Worm (Caenorhabditis elegans) whole organism, L2 larva: Measurements from ENCODE around the gene C09E9.1.

ENCODE experiments used
- C34F6.9 ChIP-seq: fragments of 150-350 bp; optimal IDR thresholded peaks from 2 replicates; lab custom pipeline; 2014; ENCODE audit warnings: missing biosample characterization, missing genetic modification characterization
- F13H6.1 ChIP-seq: sonication (generic microtip); optimal IDR thresholded peaks from 2 replicates; lab custom pipeline; 2016; ENCODE audit warnings: missing genetic modification characterization, missing compliant biosample characterization
- R02D3.7 ChIP-seq: fragments of 150-350 bp; optimal IDR thresholded peaks from 2 replicates; lab custom pipeline; 2014; ENCODE audit warnings: missing biosample characterization, missing genetic modification characterization
- ZK546.5 ChIP-seq: sonication (generic microtip); optimal IDR thresholded peaks from 2 replicates; lab custom pipeline; 2017; ENCODE audit warnings: missing biosample characterization, missing genetic modification characterization
- ama-1 ChIP-seq: fragments of 150-350 bp; optimal IDR thresholded peaks from 2 replicates; lab custom pipeline; 2018; ENCODE audit warnings: inconsistent platforms
- blmp-1 ChIP-seq: sonication (generic microtip); optimal IDR thresholded peaks from 2 replicates; lab custom pipeline; 2017; ENCODE audit warnings: missing genetic modification characterization, mild to moderate bottlenecking, missing compliant biosample characterization, antibody characterized with exemption, moderate library complexity; ENCODE audit not compliant: insufficient read depth
- ceh-82 ChIP-seq: fragments of 150-350 bp; optimal IDR thresholded peaks from 2 replicates; lab custom pipeline; 2014; ENCODE audit warnings: missing biosample characterization, missing genetic modification characterization
- egl-27 ChIP-seq: sonication (generic microtip); optimal IDR thresholded peaks from 3 replicates; lab custom pipeline; 2017; ENCODE audit warnings: missing biosample characterization, missing genetic modification reagents, missing genetic modification characterization
- elt-1 ChIP-seq: fragments of 150-350 bp; optimal IDR thresholded peaks from 2 replicates; lab custom pipeline; 2014; ENCODE audit warnings: missing biosample characterization, missing genetic modification characterization
- elt-3 ChIP-seq: sonication (generic microtip); optimal IDR thresholded peaks from 2 replicates; lab custom pipeline; 2017; ENCODE audit warnings: missing biosample characterization, missing genetic modification characterization
- gmeb-1 ChIP-seq: fragments of 150-350 bp; optimal IDR thresholded peaks from 2 replicates; lab custom pipeline; 2014; ENCODE audit warnings: missing biosample characterization, missing genetic modification characterization
- lin-13 ChIP-seq: fragments of 150-350 bp; optimal IDR thresholded peaks from 2 replicates; lab custom pipeline; 2014; ENCODE audit warnings: missing biosample characterization, missing genetic modification reagents, missing genetic modification characterization
- lsy-2 ChIP-seq, 2 experiments: fragments of 150-350 bp in 1 of 2; sonication (generic microtip) in 1 of 2; optimal IDR thresholded peaks; 2 replicates each; lab custom pipeline; 2014 to 2017; ENCODE audit warnings: missing biosample characterization in 2 of 2, missing genetic modification characterization in 2 of 2
- mbf-1 ChIP-seq: sonication (generic microtip); optimal IDR thresholded peaks from 2 replicates; lab custom pipeline; 2017; ENCODE audit warnings: missing biosample characterization, missing genetic modification characterization
- nhr-12 ChIP-seq: fragments of 150-350 bp; optimal IDR thresholded peaks from 2 replicates; lab custom pipeline; 2014; ENCODE audit warnings: missing biosample characterization, missing genetic modification characterization
- nhr-129 ChIP-seq: fragments of 150-350 bp; optimal IDR thresholded peaks from 2 replicates; lab custom pipeline; 2014; ENCODE audit warnings: missing biosample characterization, missing genetic modification characterization
- nhr-21 ChIP-seq: fragments of 150-350 bp; optimal IDR thresholded peaks from 2 replicates; lab custom pipeline; 2014; ENCODE audit warnings: missing biosample characterization, missing genetic modification characterization
- nhr-23 ChIP-seq: fragments of 150-350 bp; optimal IDR thresholded peaks from 2 replicates; lab custom pipeline; 2014; ENCODE audit warnings: missing biosample characterization, missing genetic modification reagents, missing genetic modification characterization
- nhr-237 ChIP-seq: fragments of 150-350 bp; optimal IDR thresholded peaks from 2 replicates; lab custom pipeline; 2014; ENCODE audit warnings: missing biosample characterization, missing genetic modification characterization
- nhr-25 ChIP-seq: fragments of 150-350 bp; sonication (generic microtip); optimal IDR thresholded peaks from 3 replicates; lab custom pipeline; 2014; ENCODE audit warnings: missing biosample characterization, missing genetic modification characterization
- nhr-77 ChIP-seq: fragments of 150-350 bp; optimal IDR thresholded peaks from 2 replicates; lab custom pipeline; 2014; ENCODE audit warnings: missing biosample characterization, missing genetic modification characterization
- peb-1 ChIP-seq: fragments of 150-350 bp; optimal IDR thresholded peaks from 2 replicates; lab custom pipeline; 2014; ENCODE audit warnings: missing biosample characterization, missing genetic modification characterization
- sem-4 ChIP-seq: fragments of 150-350 bp; optimal IDR thresholded peaks from 2 replicates; lab custom pipeline; 2014; ENCODE audit warnings: missing biosample characterization, missing genetic modification reagents, missing genetic modification characterization
- skn-1 ChIP-seq: sonication (generic microtip); optimal IDR thresholded peaks from 2 replicates; lab custom pipeline; 2017; ENCODE audit warnings: missing biosample characterization, missing genetic modification characterization
- sma-3 ChIP-seq: sonication (generic microtip); optimal IDR thresholded peaks from 2 replicates; lab custom pipeline; 2016; ENCODE audit warnings: missing genetic modification reagents, missing genetic modification characterization, missing compliant biosample characterization
- sma-9 ChIP-seq, 2 experiments: fragments of 150-350 bp in 1 of 2; sonication (generic microtip) in 1 of 2; optimal IDR thresholded peaks; 2 replicates each; lab custom pipeline; 2014 to 2016; ENCODE audit warnings: missing genetic modification characterization in 2 of 2, mild to moderate bottlenecking in 1 of 2, missing biosample characterization in 1 of 2, missing compliant biosample characterization in 1 of 2, missing genetic modification reagents in 1 of 2, moderate library complexity in 1 of 2
- unc-39 ChIP-seq: fragments of 150-350 bp; optimal IDR thresholded peaks from 2 replicates; lab custom pipeline; 2014; ENCODE audit warnings: missing biosample characterization, missing genetic modification characterization
- unc-55 ChIP-seq: fragments of 150-350 bp; sonication (generic microtip); optimal IDR thresholded peaks from 3 replicates; lab custom pipeline; 2014; ENCODE audit warnings: missing biosample characterization, missing genetic modification reagents, missing genetic modification characterization
- ztf-4 ChIP-seq: fragments of 150-350 bp; optimal IDR thresholded peaks from 2 replicates; lab custom pipeline; 2014; ENCODE audit warnings: missing biosample characterization, missing genetic modification characterization

C09E9.1 gene

ce11 chrIV:1289327-1289726 lies 14.7 kb downstream of the C09E9.1 start, which contains the start of gene plst-1:
TSS of gene plst-1 (plus strand) at chrIV:1289627.
- no peak for TF ChIP-seq nhr-77 (tag; lab: Kevin White, UChicago)
- TF ChIP-seq mbf-1 (tag; lab: Kevin White, UChicago), result no peak
- no peak for TF ChIP-seq F13H6.1 (tag; lab: Kevin White, UChicago)
- TF ChIP-seq ztf-4, result no peak
- no peak for TF ChIP-seq blmp-1 (tag; lab: Kevin White, UChicago)
- TF ChIP-seq sma-9 (GFP tag; optimal IDR thresholded peaks at IDR 0.05; lab: Kevin White, UChicago), result no peak
- TF ChIP-seq sma-9 (tag; optimal IDR thresholded peaks at IDR 0.05; lab: Kevin White, UChicago), result no peak
- no peak for TF ChIP-seq lin-13
- no peak for TF ChIP-seq ama-1 (lab: Kevin White, UChicago)
- TF ChIP-seq R02D3.7 (tag; lab: Kevin White, UChicago), result no peak
- TF ChIP-seq elt-3 (tag; lab: Kevin White, UChicago), result no peak
- no peak for TF ChIP-seq nhr-12
- no peak for TF ChIP-seq sem-4 (tag; lab: Kevin White, UChicago)
- TF ChIP-seq nhr-21 (tag; lab: Kevin White, UChicago), result no peak

- no peak for TF ChIP-seq lin-13
- TF ChIP-seq ZK546.5, result no peak
- no peak for TF ChIP-seq nhr-77 (tag; lab: Kevin White, UChicago)
- TF ChIP-seq ceh-82 (tag; lab: Kevin White, UChicago), result no peak
- no peak for TF ChIP-seq nhr-237 (tag; lab: Kevin White, UChicago)
These were observed 24.3 kb downstream of the C09E9.1 start for ce11 chrIV:1298984-1299383.

ce11 chrIV:1309600-1310207 lies 35.0 kb downstream of the C09E9.1 start, which contains the start of the genes ddx-46 and F53H1.4:
TSS of gene ddx-46 (minus strand) at chrIV:1309650.
TSS of gene F53H1.4 (plus strand) at chrIV:1310166.
- TF ChIP-seq ama-1 (lab: Kevin White, UChicago) (no peak), gmeb-1 (peak; percentile 88), ceh-82 (tag; lab: Kevin White, UChicago) (no peak), sma-9 (GFP tag; optimal IDR thresholded peaks at IDR 0.05; lab: Kevin White, UChicago) (no peak), sma-9 (tag; optimal IDR thresholded peaks at IDR 0.05; lab: Kevin White, UChicago) (no peak), elt-3 (tag; lab: Kevin White, UChicago) (no peak), unc-39 (tag; lab: Kevin White, UChicago) (no peak), C34F6.9 (tag; lab: Kevin White, UChicago) (peak; percentile 17), peb-1 (tag; lab: Kevin White, UChicago) (no peak), nhr-23 (no peak), lsy-2 (tag; optimal IDR thresholded peaks at IDR 0.05; lab: Kevin White, UChicago) (peak; percentile 31 to 62), nhr-129 (tag; lab: Kevin White, UChicago) (peak; percentile 18), skn-1 (no peak), ztf-4 (no peak), egl-27 (tag; lab: Kevin White, UChicago) (peak; percentile 0), elt-1 (tag; lab: Kevin White, UChicago) (no peak), lin-13 (peak; percentile 9), unc-55 (peak; percentile 71), nhr-25 (tag; lab: Kevin White, UChicago) (peak; percentile 28), sma-3 (GFP tag; lab: Kevin White, UChicago) (peak; percentile 4)

ce11 chrIV:1310337-1310736 lies 35.7 kb downstream of the C09E9.1 start:
- TF ChIP-seq unc-55, result peak; percentile 32
- TF ChIP-seq nhr-25 (tag; lab: Kevin White, UChicago), result no peak
- peak in 1 of 2 experiments; percentile 14 for TF ChIP-seq lsy-2 (tag; optimal IDR thresholded peaks at IDR 0.05; lab: Kevin White, UChicago)
